Fruit fly (Drosophila melanogaster) whole organism, adult: ENCODE results near the gene mRpL51.

Source experiments
- CG11617 ChIP-seq: fragments of 200-800 bp; sonication (Bioruptor generic); optimal IDR thresholded peaks from 2 replicates; lab custom pipeline; 2017; ENCODE audit warnings: mild to moderate bottlenecking, missing biosample characterization, missing genetic modification reagents, missing genetic modification characterization
- CG12768 ChIP-seq: fragments of 200-800 bp; sonication (Bioruptor generic); optimal IDR thresholded peaks from 2 replicates; lab custom pipeline; 2017; ENCODE audit warnings: missing biosample characterization, missing genetic modification characterization, mild to moderate bottlenecking, moderate library complexity, missing genetic modification reagents
- CG1620 ChIP-seq: fragments of 200-800 bp; sonication (Bioruptor generic); optimal IDR thresholded peaks from 2 replicates; lab custom pipeline; 2016; ENCODE audit warnings: missing biosample characterization, missing genetic modification characterization
- CG33017 ChIP-seq: fragments of 200-800 bp; sonication (Bioruptor generic); optimal IDR thresholded peaks from 2 replicates; lab custom pipeline; 2018; ENCODE audit warnings: missing biosample characterization, mild to moderate bottlenecking, missing genetic modification characterization, moderate library complexity
- CG5204 ChIP-seq: fragments of 200-800 bp; sonication (Bioruptor generic); optimal IDR thresholded peaks from 2 replicates; lab custom pipeline; 2016; ENCODE audit warnings: missing biosample characterization, missing genetic modification characterization
- CG7101 ChIP-seq: fragments of 200-800 bp; sonication (Bioruptor generic); optimal IDR thresholded peaks from 2 replicates; lab custom pipeline; 2018; ENCODE audit warnings: missing biosample characterization, mild to moderate bottlenecking, missing genetic modification characterization, moderate library complexity
- Crg-1 ChIP-seq: fragments of 200-800 bp; sonication (Bioruptor generic); optimal IDR thresholded peaks from 2 replicates; lab custom pipeline; 2016; ENCODE audit warnings: missing biosample characterization, missing genetic modification characterization
- Hr96 ChIP-seq: fragments of 200-800 bp; sonication (Bioruptor generic); optimal IDR thresholded peaks from 2 replicates; lab custom pipeline; 2016; ENCODE audit warnings: missing biosample characterization, missing genetic modification characterization
- bab1 ChIP-seq: fragments of 200-800 bp; sonication (Bioruptor generic); optimal IDR thresholded peaks from 3 replicates; lab custom pipeline; 2019; ENCODE audit warnings: missing biosample characterization, mild to moderate bottlenecking, missing genetic modification characterization, moderate library complexity
- kay ChIP-seq: fragments of 200-800 bp; sonication (Bioruptor generic); peaks from one replicate; lab custom pipeline; 2016; ENCODE audit warnings: missing biosample characterization, missing genetic modification characterization, borderline replicate concordance
- tj ChIP-seq: fragments of 200-800 bp; sonication (Bioruptor generic); optimal IDR thresholded peaks from 3 replicates; lab custom pipeline; 2017; ENCODE audit warnings: missing biosample characterization, mild to moderate bottlenecking, missing genetic modification characterization, moderate library complexity
- toe ChIP-seq: fragments of 200-800 bp; sonication (Bioruptor generic); optimal IDR thresholded peaks from 2 replicates; lab custom pipeline; 2016; ENCODE audit warnings: missing biosample characterization, missing genetic modification characterization

DNA sequence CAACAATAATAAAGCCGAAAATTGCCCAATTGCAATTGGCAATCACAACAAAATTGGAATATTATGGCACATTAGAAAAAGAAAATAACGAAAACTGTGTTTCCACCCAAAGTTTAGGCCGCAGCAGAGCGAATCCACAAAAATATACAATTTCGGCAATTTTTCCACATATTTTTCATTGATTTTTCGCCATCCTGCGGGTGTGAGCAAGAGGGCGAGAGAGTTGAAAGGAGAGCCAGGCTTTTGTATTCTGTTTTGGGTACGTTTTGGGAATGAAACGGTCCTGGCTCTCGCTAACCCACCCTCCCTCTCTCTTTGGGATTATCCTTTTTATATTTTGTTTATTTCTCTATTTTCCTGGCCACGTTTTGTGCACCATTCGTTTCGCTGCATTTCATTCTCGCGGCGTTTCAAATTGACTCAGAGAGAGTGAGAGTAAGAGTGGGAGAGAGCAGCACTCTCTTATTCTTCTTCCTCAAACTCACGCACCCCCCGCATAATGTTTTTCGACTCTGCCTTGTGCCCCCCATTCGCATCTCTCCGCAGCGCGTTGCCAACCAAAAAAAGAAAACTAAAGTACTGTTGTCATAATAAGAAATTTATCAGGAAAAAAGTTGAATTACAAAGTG lies 26.7 kb upstream of the mRpL51 start:
- TF ChIP-seq CG12768 (GFP tag; lab: Kevin White, UChicago) (no peak), CG33017 (tag; lab: Kevin White, UChicago) (no peak), CG1620 (GFP tag; lab: Kevin White, UChicago) (no peak), CG7101 (tag; lab: Kevin White, UChicago) (no peak), toe (GFP tag; lab: Kevin White, UChicago) (no peak), bab1 (no peak), kay (GFP tag; lab: Kevin White, UChicago) (no peak), Crg-1 (GFP tag; lab: Kevin White, UChicago) (no peak), tj (no peak), CG11617 (GFP tag; lab: Kevin White, UChicago) (no peak), Hr96 (no peak), CG5204 (GFP tag; lab: Kevin White, UChicago) (no peak)
